Worm (Caenorhabditis elegans): Measurements from ENCODE around the gene srh-97.

DNA sequence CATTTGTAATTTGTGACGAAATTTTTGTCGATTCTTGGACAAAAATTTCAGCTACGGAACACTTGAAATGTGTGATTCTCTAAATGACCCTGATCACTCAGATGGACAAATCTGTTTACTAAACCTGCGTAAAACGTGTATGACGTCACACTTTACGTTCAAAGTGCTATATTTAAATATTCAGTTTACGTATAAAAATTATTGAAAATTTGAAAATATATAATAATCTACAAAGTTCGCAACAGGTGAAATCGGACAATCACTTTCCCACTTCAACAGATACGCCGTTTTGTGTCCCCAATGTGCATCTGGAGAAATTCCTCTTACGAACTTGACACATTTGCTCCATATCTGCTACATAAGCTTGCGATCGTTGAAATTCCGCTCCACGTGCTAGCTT lies 11.7 kb upstream of the srh-97 start, which contains the start of gene srh-131:
- TF ChIP-seq aha-1 (tag) (no peak), dve-1 (tag; optimal IDR thresholded peaks at IDR 0.05; ENCODE audit: insufficient read depth) (no peak), lin-1 (GFP tag; IDR thresholded peaks at IDR 0.05) (no peak), ZK337.2 (GFP tag; IDR thresholded peaks at IDR 0.05) (no peak), nhr-11 (tag; optimal IDR thresholded peaks at IDR 0.05) (no peak), zip-11 (GFP tag; IDR thresholded peaks at IDR 0.05) (no peak), lim-7 (GFP tag; IDR thresholded peaks at IDR 0.05) (no peak), nhr-102 (tag; optimal IDR thresholded peaks at IDR 0.05) (no peak), nhr-25 (tag; optimal IDR thresholded peaks at IDR 0.05; ENCODE audit: borderline replicate concordance, insufficient read depth) (no peak), spr-1 (tag; optimal IDR thresholded peaks at IDR 0.05) (no peak), zip-2 (tag; optimal IDR thresholded peaks at IDR 0.05) (no peak), jun-1 (tag; optimal IDR thresholded peaks at IDR 0.05) (no peak), egl-27 (tag; optimal IDR thresholded peaks at IDR 0.05) (no peak), ceh-44 (GFP tag; IDR thresholded peaks at IDR 0.05) (no peak)

Data from whole organism, L4 larva.